Worm (Caenorhabditis elegans) whole organism, L4/young adult: Measurements from ENCODE around the gene K01A12.4.

Experiments
- W03F9.2 ChIP-seq: fragments of 150-350 bp; optimal IDR thresholded peaks from 2 replicates; lab custom pipeline; 2014; ENCODE audit warnings: missing biosample characterization, missing genetic modification characterization
- him-1 ChIP-seq: sonication (generic microtip); optimal IDR thresholded peaks from 2 replicates; lab custom pipeline; 2016; ENCODE audit warnings: missing genotype, missing genetic modification reagents, missing genetic modification characterization, missing compliant biosample characterization

DNA sequence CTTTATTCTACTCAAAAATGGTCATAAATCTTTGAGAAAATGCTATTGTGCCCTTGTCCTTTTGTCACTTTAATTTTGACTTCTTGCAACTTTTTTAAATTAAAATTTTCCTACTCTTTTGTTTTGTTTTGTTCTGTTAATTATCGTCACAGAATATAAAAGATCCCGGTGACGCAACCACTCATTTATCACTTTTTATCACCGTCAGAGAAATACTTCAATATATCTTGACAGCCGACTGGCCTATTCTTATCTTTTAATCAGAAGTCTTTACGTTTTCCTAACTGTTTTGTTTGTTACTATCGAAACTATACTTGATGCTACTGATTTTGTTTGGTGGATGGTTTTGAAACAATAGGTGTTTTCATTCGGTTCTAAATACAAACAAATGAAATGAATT lies 45.3 kb downstream of the K01A12.4 start:
- no peak for TF ChIP-seq him-1 (tag; lab: Kevin White, UChicago)
- no peak for TF ChIP-seq W03F9.2 (tag; lab: Kevin White, UChicago)
